Fruit fly (Drosophila melanogaster) whole organism, embryonic: Measurements from ENCODE around the gene Sec61alpha.

Experiments used
- B-H2 ChIP-seq: fragments of 200-800 bp; sonication (Bioruptor generic); optimal IDR thresholded peaks from 2 replicates; lab custom pipeline; 2018; ENCODE audit warnings: missing biosample characterization, mild to moderate bottlenecking, missing genetic modification characterization
- Bdp1 ChIP-seq: fragments of 200-800 bp; sonication (Bioruptor generic); optimal IDR thresholded peaks from 3 replicates; lab custom pipeline; 2016; ENCODE audit warnings: missing biosample characterization, missing genetic modification characterization
- CG10147 ChIP-seq: fragments of 200-800 bp; sonication (Bioruptor generic); optimal IDR thresholded peaks from 2 replicates; lab custom pipeline; 2019; ENCODE audit warnings: missing biosample characterization, mild to moderate bottlenecking, missing genetic modification characterization, moderate library complexity
- CG11398 ChIP-seq: fragments of 200-800 bp; sonication (Bioruptor generic); optimal IDR thresholded peaks from 2 replicates; lab custom pipeline; 2016; ENCODE audit warnings: missing biosample characterization, missing genetic modification characterization
- CG12299 ChIP-seq: fragments of 200-800 bp; sonication (Bioruptor generic); optimal IDR thresholded peaks from 2 replicates; lab custom pipeline; 2018; ENCODE audit warnings: missing biosample characterization, mild to moderate bottlenecking, missing genetic modification characterization
- CG15514 ChIP-seq: fragments of 200-800 bp; sonication (Bioruptor generic); optimal IDR thresholded peaks from 3 replicates; lab custom pipeline; 2017; ENCODE audit warnings: missing biosample characterization, missing genetic modification characterization, mild to moderate bottlenecking, moderate library complexity, missing genetic modification reagents
- CG15696 ChIP-seq: fragments of 200-800 bp; sonication (Bioruptor generic); optimal IDR thresholded peaks from 2 replicates; lab custom pipeline; 2019; ENCODE audit warnings: missing biosample characterization, mild to moderate bottlenecking, missing genetic modification characterization, moderate library complexity
- CG17385 ChIP-seq: fragments of 200-800 bp; sonication (Bioruptor generic); optimal IDR thresholded peaks from 3 replicates; lab custom pipeline; 2018; ENCODE audit warnings: missing biosample characterization, mild to moderate bottlenecking, missing genetic modification characterization
- CG17829 ChIP-seq: fragments of 200-800 bp; optimal IDR thresholded peaks from 2 replicates; lab custom pipeline; 2019; ENCODE audit warnings: missing biosample characterization, mild to moderate bottlenecking, missing genetic modification characterization, moderate library complexity
- CG2120 ChIP-seq: fragments of 200-800 bp; sonication (Bioruptor generic); optimal IDR thresholded peaks from 3 replicates; lab custom pipeline; 2016; ENCODE audit warnings: missing biosample characterization, missing genetic modification characterization
- CG30020 ChIP-seq: fragments of 200-800 bp; optimal IDR thresholded peaks from 2 replicates; lab custom pipeline; 2019; ENCODE audit warnings: missing biosample characterization, mild to moderate bottlenecking, missing genetic modification characterization, moderate library complexity
- CG3281 ChIP-seq: fragments of 200-800 bp; sonication (Bioruptor generic); optimal IDR thresholded peaks from 3 replicates; lab custom pipeline; 2017; ENCODE audit warnings: missing biosample characterization, mild to moderate bottlenecking, missing genetic modification characterization
- CG3847 ChIP-seq: fragments of 200-800 bp; sonication (Bioruptor generic); IDR thresholded peaks from 2 replicates; pipeline ENCODE4 v1.3.6; 2022; ENCODE audit warnings: missing biosample characterization, missing genetic modification characterization
- CG42726 ChIP-seq: fragments of 200-800 bp; sonication (Bioruptor generic); IDR thresholded peaks from 2 replicates; pipeline ENCODE4 v1.3.6; 2022; ENCODE audit warnings: missing biosample characterization, missing genetic modification characterization; ENCODE audit not compliant: partially characterized antibody
- CG8359 ChIP-seq: fragments of 200-800 bp; sonication (Bioruptor generic); optimal IDR thresholded peaks from 2 replicates; lab custom pipeline; 2017; ENCODE audit warnings: missing biosample characterization, mild to moderate bottlenecking, missing genetic modification characterization, borderline replicate concordance
- D ChIP-seq, 2 experiments: fragments of 200-800 bp in 1 of 2; fragments of >200 bp in 1 of 2; sonication (Bioruptor generic) in 1 of 2; optimal IDR thresholded peaks; 2 replicates in 1 of 2; 3 replicates in 1 of 2; lab custom pipeline; 2017; ENCODE audit warnings: mild to moderate bottlenecking in 1 of 2, missing biosample characterization in 1 of 2, missing genetic modification characterization in 1 of 2, missing genetic modification reagents in 1 of 2
- D19A ChIP-seq: fragments of 200-800 bp; optimal IDR thresholded peaks from 3 replicates; lab custom pipeline; 2019; ENCODE audit warnings: missing biosample characterization, mild to moderate bottlenecking, missing genetic modification characterization, moderate library complexity
- Gsc ChIP-seq: fragments of 200-800 bp; sonication (Bioruptor generic); IDR thresholded peaks from 2 replicates; pipeline ENCODE4 v1.3.6; 2022; ENCODE audit warnings: missing biosample characterization, missing genetic modification characterization
- HLH54F ChIP-seq: fragments of 200-800 bp; sonication (Bioruptor generic); optimal IDR thresholded peaks from 3 replicates; lab custom pipeline; 2016; ENCODE audit warnings: missing biosample characterization, missing genetic modification characterization
- Hr51 ChIP-seq, 2 experiments: fragments of 200-800 bp; sonication (Bioruptor generic); optimal IDR thresholded peaks; 2 replicates in 1 of 2; 3 replicates in 1 of 2; lab custom pipeline; 2016 to 2018; ENCODE audit warnings: missing biosample characterization in 2 of 2, missing genetic modification characterization in 2 of 2, mild to moderate bottlenecking in 1 of 2, moderate library complexity in 1 of 2
- Jarid2 ChIP-seq: fragments of 200-800 bp; sonication (Bioruptor generic); optimal IDR thresholded peaks from 3 replicates; lab custom pipeline; 2017; ENCODE audit warnings: mild to moderate bottlenecking, missing biosample characterization, missing genetic modification reagents, missing genetic modification characterization
- MESR4 ChIP-seq: fragments of 200-800 bp; sonication (Bioruptor generic); optimal IDR thresholded peaks from 2 replicates; lab custom pipeline; 2018; ENCODE audit warnings: missing biosample characterization, mild to moderate bottlenecking, missing genetic modification characterization, moderate library complexity
- Neu2 ChIP-seq: fragments of 200-800 bp; sonication (Bioruptor generic); optimal IDR thresholded peaks from 3 replicates; lab custom pipeline; 2016; ENCODE audit warnings: missing biosample characterization, missing genetic modification characterization, borderline replicate concordance
- Nf-YC ChIP-seq: fragments of 200-800 bp; optimal IDR thresholded peaks from 3 replicates; lab custom pipeline; 2019; ENCODE audit warnings: missing biosample characterization, mild to moderate bottlenecking, missing genetic modification characterization, moderate library complexity
- Ravus ChIP-seq: fragments of 200-800 bp; sonication (Bioruptor generic); IDR thresholded peaks from 2 replicates; pipeline ENCODE4 v1.3.6; 2022; ENCODE audit warnings: missing biosample characterization, missing genetic modification characterization
- Sin3A ChIP-seq: fragments of >200 bp; optimal IDR thresholded peaks from 2 replicates; lab custom pipeline; 2018
- Sry-δ ChIP-seq: fragments of 200-800 bp; sonication (Bioruptor generic); optimal IDR thresholded peaks from 2 replicates; lab custom pipeline; 2016; ENCODE audit warnings: missing biosample characterization, missing genetic modification characterization
- ac ChIP-seq: fragments of 200-800 bp; sonication (Bioruptor generic); optimal IDR thresholded peaks from 3 replicates; lab custom pipeline; 2017; ENCODE audit warnings: missing biosample characterization, mild to moderate bottlenecking, missing genetic modification characterization
- ash1 ChIP-seq: fragments of 200-800 bp; sonication (Bioruptor generic); optimal IDR thresholded peaks from 2 replicates; lab custom pipeline; 2018; ENCODE audit warnings: missing biosample characterization, mild to moderate bottlenecking, missing genetic modification characterization
- az2 ChIP-seq: fragments of 200-800 bp; sonication (Bioruptor generic); optimal IDR thresholded peaks from 3 replicates; lab custom pipeline; 2016; ENCODE audit warnings: missing biosample characterization, missing genetic modification characterization
- chif ChIP-seq, 2 experiments: fragments of 200-800 bp; sonication (Bioruptor generic); optimal IDR thresholded peaks; 3 replicates each; lab custom pipeline; 2016; ENCODE audit warnings: missing biosample characterization in 2 of 2, missing genetic modification characterization in 2 of 2
- dati ChIP-seq: fragments of 200-800 bp; sonication (Bioruptor generic); IDR thresholded peaks from 2 replicates; pipeline ENCODE4 v1.3.6; 2022; ENCODE audit warnings: missing biosample characterization, missing genetic modification characterization
- dysf ChIP-seq: fragments of 200-800 bp; sonication (Bioruptor generic); IDR thresholded peaks from 3 replicates; pipeline ENCODE4 v1.3.6; 2022; ENCODE audit warnings: missing biosample characterization, missing genetic modification characterization
- fd102C ChIP-seq: fragments of 200-800 bp; sonication (Bioruptor generic); optimal IDR thresholded peaks from 2 replicates; lab custom pipeline; 2018; ENCODE audit warnings: missing biosample characterization, mild to moderate bottlenecking, missing genetic modification characterization, moderate library complexity
- h ChIP-seq: fragments of >200 bp; optimal IDR thresholded peaks from 2 replicates; lab custom pipeline; 2017
- inv ChIP-seq: fragments of 200-800 bp; sonication (Bioruptor generic); IDR thresholded peaks from 2 replicates; pipeline ENCODE4 v1.3.6; 2022; ENCODE audit warnings: missing biosample characterization, missing genetic modification characterization; ENCODE audit not compliant: partially characterized antibody
- jumu ChIP-seq: fragments of 200-800 bp; sonication (Bioruptor generic); optimal IDR thresholded peaks from 3 replicates; lab custom pipeline; 2016; ENCODE audit warnings: missing biosample characterization, missing genetic modification characterization
- kni ChIP-seq: fragments of 200-800 bp; sonication (Bioruptor generic); optimal IDR thresholded peaks from 3 replicates; lab custom pipeline; 2017; ENCODE audit warnings: mild to moderate bottlenecking, missing biosample characterization, missing genetic modification reagents, missing genetic modification characterization
- luna ChIP-seq: fragments of 200-800 bp; sonication (Bioruptor generic); optimal IDR thresholded peaks from 2 replicates; lab custom pipeline; 2016; ENCODE audit warnings: missing biosample characterization, missing genetic modification characterization
- mld ChIP-seq: fragments of 200-800 bp; sonication (Bioruptor generic); IDR thresholded peaks from 3 replicates; pipeline ENCODE4 v1.3.6; 2022; ENCODE audit warnings: missing biosample characterization, missing genetic modification characterization; ENCODE audit not compliant: partially characterized antibody
- nerfin-2 ChIP-seq: fragments of 200-800 bp; sonication (Bioruptor generic); IDR thresholded peaks from 2 replicates; pipeline ENCODE4 v1.3.6; 2022; ENCODE audit warnings: missing biosample characterization, missing genetic modification characterization; ENCODE audit not compliant: partially characterized antibody
- pnt ChIP-seq: fragments of 200-800 bp; sonication (Bioruptor generic); optimal IDR thresholded peaks from 3 replicates; lab custom pipeline; 2016; ENCODE audit warnings: missing biosample characterization, missing genetic modification characterization
- psq ChIP-seq: fragments of 200-800 bp; sonication (Bioruptor generic); optimal IDR thresholded peaks from 2 replicates; lab custom pipeline; 2017; ENCODE audit warnings: missing biosample characterization, missing genetic modification characterization
- pzg ChIP-seq: fragments of 200-800 bp; sonication (Bioruptor generic); optimal IDR thresholded peaks from 3 replicates; lab custom pipeline; 2018; ENCODE audit warnings: missing biosample characterization, mild to moderate bottlenecking, missing genetic modification characterization, moderate library complexity
- sr ChIP-seq: fragments of 200-800 bp; sonication (Bioruptor generic); IDR thresholded peaks from 3 replicates; pipeline ENCODE4 v1.3.6; 2022; ENCODE audit warnings: missing biosample characterization, missing genetic modification characterization
- tll ChIP-seq, 2 experiments: fragments of 200-800 bp in 1 of 2; fragments of >200 bp in 1 of 2; sonication (Bioruptor generic) in 1 of 2; optimal IDR thresholded peaks; 2 replicates each; lab custom pipeline; 2017 to 2019; ENCODE audit warnings: missing biosample characterization in 2 of 2, missing genetic modification characterization in 2 of 2, mild to moderate bottlenecking in 1 of 2, moderate library complexity in 1 of 2
- trem ChIP-seq: fragments of 200-800 bp; optimal IDR thresholded peaks from 3 replicates; lab custom pipeline; 2019; ENCODE audit warnings: missing biosample characterization, mild to moderate bottlenecking, missing genetic modification characterization, moderate library complexity
- ttk ChIP-seq: fragments of 200-800 bp; sonication (Bioruptor generic); IDR thresholded peaks from 2 replicates; pipeline ENCODE4 v2.1.2; 2022; ENCODE audit warnings: missing biosample characterization, missing genetic modification characterization
- usp ChIP-seq: fragments of >200 bp; optimal IDR thresholded peaks from 2 replicates; lab custom pipeline; 2017; ENCODE audit warnings: missing biosample characterization, missing genetic modification characterization
- vnd ChIP-seq: fragments of 200-800 bp; sonication (Bioruptor generic); IDR thresholded peaks from 3 replicates; pipeline ENCODE4 v1.3.6; 2022; ENCODE audit warnings: missing biosample characterization, missing genetic modification characterization; ENCODE audit not compliant: partially characterized antibody

Sec61alpha gene

dm6 chr2L:6461497-6461896 is 18.9 kb downstream of the Sec61alpha start (continued):
- peak; percentile 4 for TF ChIP-seq D19A (tag; lab: Kevin White, UChicago)
- TF ChIP-seq Bdp1 (GFP tag; lab: Kevin White, UChicago), result no peak
- TF ChIP-seq CG17829 (tag; lab: Kevin White, UChicago), result no peak
- no peak for TF ChIP-seq pzg
- TF ChIP-seq nerfin-2, result no peak
- TF ChIP-seq dysf, result no peak
- no peak for TF ChIP-seq D (optimal IDR thresholded peaks at IDR 0.05; lab: Kevin White, UChicago)
- peak; percentile 50 for TF ChIP-seq D (GFP tag; optimal IDR thresholded peaks at IDR 0.05; lab: Kevin White, UChicago)
- TF ChIP-seq MESR4 (GFP tag; lab: Kevin White, UChicago), result no peak
- TF ChIP-seq CG10147, result no peak
- TF ChIP-seq vnd (GFP tag; lab: Robert Waterston, UW), result no peak
- no peak for TF ChIP-seq Gsc (GFP tag; lab: Robert Waterston, UW)
- no peak for TF ChIP-seq fd102C (GFP tag; lab: Kevin White, UChicago)
- TF ChIP-seq Sry-δ (GFP tag; lab: Kevin White, UChicago), result no peak
- no peak for TF ChIP-seq CG42726
- TF ChIP-seq tll (GFP tag; optimal IDR thresholded peaks at IDR 0.05; lab: Kevin White, UChicago), result no peak
- no peak for TF ChIP-seq ash1 (GFP tag; lab: Kevin White, UChicago)
- TF ChIP-seq CG8359, result no peak
- no peak for TF ChIP-seq h
- TF ChIP-seq dati (GFP tag; lab: Robert Waterston, UW), result no peak
- 0 out of 2 replicates have a peak, but pooled peaks have one; percentile 15 for TF ChIP-seq ttk
- no peak for TF ChIP-seq Nf-YC (tag; lab: Kevin White, UChicago)
- TF ChIP-seq luna (GFP tag; lab: Kevin White, UChicago), result no peak
- TF ChIP-seq chif (GFP tag; optimal IDR thresholded peaks at IDR 0.05; lab: Kevin White, UChicago), result peak in 1 of 2 experiments; percentile 34
- no peak for TF ChIP-seq CG15696 (tag; lab: Kevin White, UChicago)
- no peak for TF ChIP-seq jumu (GFP tag; lab: Kevin White, UChicago)
- TF ChIP-seq kni (GFP tag; lab: Kevin White, UChicago), result peak; percentile 47
- no peak for TF ChIP-seq Hr51 (GFP tag; optimal IDR thresholded peaks at IDR 0.05; lab: Kevin White, UChicago)
- no peak for TF ChIP-seq HLH54F
- TF ChIP-seq Ravus (GFP tag; lab: Robert Waterston, UW), result no peak
- peak; percentile 32 for TF ChIP-seq CG3281
- TF ChIP-seq Sin3A (lab: Kevin White, UChicago), result no peak
- TF ChIP-seq mld, result no peak
- TF ChIP-seq CG15514 (GFP tag; lab: Kevin White, UChicago), result no peak
- no peak for TF ChIP-seq Jarid2 (GFP tag; lab: Kevin White, UChicago)
- no peak for TF ChIP-seq inv (GFP tag; lab: Robert Waterston, UW)
- no peak for TF ChIP-seq az2 (GFP tag; lab: Kevin White, UChicago)
- TF ChIP-seq usp, result no peak
- TF ChIP-seq sr, result 0 out of 3 replicates have a peak, but pooled peaks have one; percentile 23
- TF ChIP-seq CG2120 (GFP tag; lab: Kevin White, UChicago), result no peak
- TF ChIP-seq Neu2 (GFP tag; lab: Kevin White, UChicago), result no peak
- TF ChIP-seq B-H2, result no peak
- TF ChIP-seq ac, result no peak
- no peak for TF ChIP-seq CG11398 (GFP tag; lab: Kevin White, UChicago)
- TF ChIP-seq pnt (GFP tag; lab: Kevin White, UChicago), result no peak
- no peak for TF ChIP-seq trem (tag; lab: Kevin White, UChicago)
- no peak for TF ChIP-seq psq (GFP tag; lab: Kevin White, UChicago)
- TF ChIP-seq CG17385 (GFP tag; lab: Kevin White, UChicago), result peak; percentile 17
- no peak for TF ChIP-seq CG12299 (tag; lab: Kevin White, UChicago)
- TF ChIP-seq CG3847 (GFP tag; lab: Robert Waterston, UW), result no peak
- no peak for TF ChIP-seq CG30020 (tag; lab: Kevin White, UChicago)
